Fruit fly (Drosophila melanogaster): ENCODE measurements around the gene Nplp4.

- TF ChIP-seq CTCF (optimal IDR thresholded peaks at IDR 0.05) = peak; percentile 27 to 49
- peak; percentile 49 for TF ChIP-seq CG8478 (optimal IDR thresholded peaks at IDR 0.05)
Measured at dm6 chr2L:1972450-1973119, 35.6 kb upstream of the Nplp4 start.

Data from S2 (cell line).